Worm (Caenorhabditis elegans): ENCODE results near the gene atp-5.

Gene atp-5

ce11 chrV:11155553-11155952, 31.9 kb upstream of the atp-5 start, which contains the start of gene srg-38:
Gene srg-38, minus strand, starts transcription at chrV:11155653.
- TF ChIP-seq flt-1 (GFP tag; IDR thresholded peaks at IDR 0.05): no peak
- no peak for TF ChIP-seq cog-1 (tag; optimal IDR thresholded peaks at IDR 0.05)

DNA sequence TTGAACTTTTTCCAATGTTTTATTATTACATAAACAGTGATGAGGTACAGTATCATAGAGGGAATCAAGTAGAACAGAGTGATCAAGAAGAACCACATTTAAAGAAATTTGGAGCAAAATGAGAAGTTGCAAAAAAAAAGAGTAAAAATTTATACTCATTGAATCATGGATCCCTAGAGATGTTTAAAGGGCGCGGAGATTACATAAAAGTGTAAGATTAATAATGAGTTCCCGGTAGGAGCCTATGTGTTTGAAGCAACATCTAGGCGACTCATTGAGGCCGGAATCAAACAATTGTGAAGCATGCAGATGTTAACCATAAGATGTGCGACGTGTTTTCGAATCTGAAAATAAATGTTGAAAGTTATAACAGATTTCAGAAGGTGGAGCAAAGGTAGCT, 28.7 kb upstream of the atp-5 start, which contains the start of gene srg-39:
Gene srg-39, minus strand, starts transcription at position 101 of the 400 bp plus-strand sequence.
- no peak for TF ChIP-seq ref-1 (GFP tag; conservative IDR thresholded peaks at IDR 0.05)
- TF ChIP-seq flt-1 (GFP tag; IDR thresholded peaks at IDR 0.05): no peak
- no peak for TF ChIP-seq ztf-23 (GFP tag; IDR thresholded peaks at IDR 0.05)
- TF ChIP-seq cog-1 (tag; optimal IDR thresholded peaks at IDR 0.05): no peak
- no peak for TF ChIP-seq klf-2 (GFP tag; conservative IDR thresholded peaks at IDR 0.05)
- no peak for TF ChIP-seq ztf-29 (GFP tag; IDR thresholded peaks at IDR 0.05)
- TF ChIP-seq tab-1 (GFP tag; IDR thresholded peaks at IDR 0.05): no peak
- TF ChIP-seq T22C8.4 (GFP tag; IDR thresholded peaks at IDR 0.05): no peak
- no peak for TF ChIP-seq med-1 (GFP tag; optimal IDR thresholded peaks at IDR 0.05; ENCODE audit: insufficient read depth)

ce11 chrV:11149405-11149804, 25.7 kb upstream of the atp-5 start, which contains the start of gene T19C4.1:
Gene T19C4.1, plus strand, starts transcription at chrV:11149705.
- TF ChIP-seq cog-1 (tag; optimal IDR thresholded peaks at IDR 0.05) (no peak), flt-1 (GFP tag; IDR thresholded peaks at IDR 0.05) (no peak), ztf-23 (GFP tag; IDR thresholded peaks at IDR 0.05) (no peak), T22C8.4 (GFP tag; IDR thresholded peaks at IDR 0.05) (no peak), ref-1 (GFP tag; conservative IDR thresholded peaks at IDR 0.05) (no peak), tab-1 (GFP tag; IDR thresholded peaks at IDR 0.05) (no peak), ztf-29 (GFP tag; IDR thresholded peaks at IDR 0.05) (no peak), med-1 (GFP tag; optimal IDR thresholded peaks at IDR 0.05; ENCODE audit: insufficient read depth) (no peak), klf-2 (GFP tag; conservative IDR thresholded peaks at IDR 0.05) (no peak)

ce11 chrV:11148971-11149370, 25.3 kb upstream of the atp-5 start:
- no peak for TF ChIP-seq ztf-29 (GFP tag; IDR thresholded peaks at IDR 0.05)
- TF ChIP-seq T22C8.4 (GFP tag; IDR thresholded peaks at IDR 0.05): no peak
- no peak for TF ChIP-seq tab-1 (GFP tag; IDR thresholded peaks at IDR 0.05)
- no peak for TF ChIP-seq ztf-23 (GFP tag; IDR thresholded peaks at IDR 0.05)
- TF ChIP-seq ref-1 (GFP tag; conservative IDR thresholded peaks at IDR 0.05): no peak
- TF ChIP-seq med-1 (GFP tag; optimal IDR thresholded peaks at IDR 0.05; ENCODE audit: insufficient read depth): no peak
- TF ChIP-seq flt-1 (GFP tag; IDR thresholded peaks at IDR 0.05): no peak
- no peak for TF ChIP-seq klf-2 (GFP tag; conservative IDR thresholded peaks at IDR 0.05)
- TF ChIP-seq cog-1 (tag; optimal IDR thresholded peaks at IDR 0.05): no peak

ce11 chrV:11147780-11148144, 24.1 kb upstream of the atp-5 start:
- no peak for TF ChIP-seq ztf-29 (GFP tag; IDR thresholded peaks at IDR 0.05)
- TF ChIP-seq T22C8.4 (GFP tag; IDR thresholded peaks at IDR 0.05): no peak
- TF ChIP-seq tab-1 (GFP tag; IDR thresholded peaks at IDR 0.05): no peak
- TF ChIP-seq flt-1 (GFP tag; IDR thresholded peaks at IDR 0.05): no peak
- no peak for TF ChIP-seq cog-1 (tag; optimal IDR thresholded peaks at IDR 0.05)
- TF ChIP-seq med-1 (GFP tag; optimal IDR thresholded peaks at IDR 0.05; ENCODE audit: insufficient read depth): no peak
- TF ChIP-seq ztf-23 (GFP tag; IDR thresholded peaks at IDR 0.05): no peak
- no peak for TF ChIP-seq klf-2 (GFP tag; conservative IDR thresholded peaks at IDR 0.05)
- no peak for TF ChIP-seq ref-1 (GFP tag; conservative IDR thresholded peaks at IDR 0.05)

- TF ChIP-seq klf-2 (GFP tag; conservative IDR thresholded peaks at IDR 0.05) (no peak), T22C8.4 (GFP tag; IDR thresholded peaks at IDR 0.05) (no peak), ztf-23 (GFP tag; IDR thresholded peaks at IDR 0.05) (no peak), ref-1 (GFP tag; conservative IDR thresholded peaks at IDR 0.05) (no peak), tab-1 (GFP tag; IDR thresholded peaks at IDR 0.05) (no peak), flt-1 (GFP tag; IDR thresholded peaks at IDR 0.05) (no peak), cog-1 (tag; optimal IDR thresholded peaks at IDR 0.05) (no peak), med-1 (GFP tag; optimal IDR thresholded peaks at IDR 0.05; ENCODE audit: insufficient read depth) (no peak), ztf-29 (GFP tag; IDR thresholded peaks at IDR 0.05) (no peak)
These were observed 23.5 kb upstream of the atp-5 start, which contains the start of the genes T19C4.24 and nlp-33 for ce11 chrV:11146958-11147779. Gene T19C4.24, minus strand, starts transcription at chrV:11147008. Gene nlp-33, plus strand, starts transcription at chrV:11147346.

ce11 chrV:11144694-11145093, 21.0 kb upstream of the atp-5 start, which contains the start of gene C06H2.7:
Gene C06H2.7, minus strand, starts transcription at chrV:11144794.
- no peak for TF ChIP-seq T22C8.4 (GFP tag; IDR thresholded peaks at IDR 0.05)
- TF ChIP-seq tab-1 (GFP tag; IDR thresholded peaks at IDR 0.05): no peak
- no peak for TF ChIP-seq klf-2 (GFP tag; conservative IDR thresholded peaks at IDR 0.05)
- no peak for TF ChIP-seq flt-1 (GFP tag; IDR thresholded peaks at IDR 0.05)
- TF ChIP-seq cog-1 (tag; optimal IDR thresholded peaks at IDR 0.05): no peak
- TF ChIP-seq ztf-29 (GFP tag; IDR thresholded peaks at IDR 0.05): no peak
- TF ChIP-seq ztf-23 (GFP tag; IDR thresholded peaks at IDR 0.05): no peak
- no peak for TF ChIP-seq ref-1 (GFP tag; conservative IDR thresholded peaks at IDR 0.05)
- TF ChIP-seq med-1 (GFP tag; optimal IDR thresholded peaks at IDR 0.05; ENCODE audit: insufficient read depth): no peak

- TF ChIP-seq med-1 (GFP tag; optimal IDR thresholded peaks at IDR 0.05; ENCODE audit: insufficient read depth) (no peak), ztf-29 (GFP tag; IDR thresholded peaks at IDR 0.05) (no peak), tab-1 (GFP tag; IDR thresholded peaks at IDR 0.05) (no peak), T22C8.4 (GFP tag; IDR thresholded peaks at IDR 0.05) (no peak), ztf-23 (GFP tag; IDR thresholded peaks at IDR 0.05) (no peak), cog-1 (tag; optimal IDR thresholded peaks at IDR 0.05) (no peak), klf-2 (GFP tag; conservative IDR thresholded peaks at IDR 0.05) (no peak), ref-1 (GFP tag; conservative IDR thresholded peaks at IDR 0.05) (no peak), flt-1 (GFP tag; IDR thresholded peaks at IDR 0.05) (no peak)
These were observed 17.5 kb upstream of the atp-5 start, which contains the start of gene folt-1 for ce11 chrV:11141179-11141578. Gene folt-1, plus strand, starts transcription at chrV:11141479.

DNA sequence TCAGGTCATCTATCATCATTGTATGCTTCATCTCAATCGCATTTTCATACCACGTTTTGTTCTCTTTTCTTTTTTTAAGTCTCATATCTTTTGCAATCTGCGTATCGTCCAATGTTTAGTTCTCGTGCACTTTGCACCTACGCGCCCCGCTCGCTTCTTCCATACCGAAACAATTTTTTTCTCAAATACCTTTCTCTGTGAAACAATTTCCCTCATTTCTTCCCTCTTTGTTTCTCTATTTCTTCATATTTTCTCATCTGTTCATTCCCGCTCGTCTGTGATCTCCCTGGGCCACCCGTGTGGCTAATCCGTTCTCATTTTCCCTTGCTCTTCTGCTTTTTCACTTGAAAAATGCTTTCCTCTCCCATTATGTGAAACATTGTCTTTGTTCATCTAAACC, 16.7 kb upstream of the atp-5 start:
- TF ChIP-seq cog-1 (tag; optimal IDR thresholded peaks at IDR 0.05) (no peak), tab-1 (GFP tag; IDR thresholded peaks at IDR 0.05) (no peak)

Measured in whole organism, midembryonic.